Fruit fly (Drosophila melanogaster) whole organism, adult: Measurements from ENCODE around the gene CG14841.

Source experiments
- CG12768 ChIP-seq: fragments of 200-800 bp; sonication (Bioruptor generic); optimal IDR thresholded peaks from 2 replicates; lab custom pipeline; 2017; ENCODE audit warnings: missing biosample characterization, missing genetic modification characterization, mild to moderate bottlenecking, moderate library complexity, missing genetic modification reagents
- CG33017 ChIP-seq: fragments of 200-800 bp; sonication (Bioruptor generic); optimal IDR thresholded peaks from 2 replicates; lab custom pipeline; 2018; ENCODE audit warnings: missing biosample characterization, mild to moderate bottlenecking, missing genetic modification characterization, moderate library complexity
- CG7101 ChIP-seq: fragments of 200-800 bp; sonication (Bioruptor generic); optimal IDR thresholded peaks from 2 replicates; lab custom pipeline; 2018; ENCODE audit warnings: missing biosample characterization, mild to moderate bottlenecking, missing genetic modification characterization, moderate library complexity
- Clk ChIP-seq: fragments of 200-800 bp; sonication (Bioruptor generic); optimal IDR thresholded peaks from 2 replicates; lab custom pipeline; 2017; ENCODE audit warnings: missing biosample characterization, missing genetic modification characterization
- bab1 ChIP-seq: fragments of 200-800 bp; sonication (Bioruptor generic); optimal IDR thresholded peaks from 3 replicates; lab custom pipeline; 2019; ENCODE audit warnings: missing biosample characterization, mild to moderate bottlenecking, missing genetic modification characterization, moderate library complexity
- cnc ChIP-seq, 2 experiments: fragments of >200 bp; optimal IDR thresholded peaks; 2 replicates each; lab custom pipeline; 2017
- kay ChIP-seq: fragments of 200-800 bp; sonication (Bioruptor generic); peaks from one replicate; lab custom pipeline; 2016; ENCODE audit warnings: missing biosample characterization, missing genetic modification characterization, borderline replicate concordance
- ovo ChIP-seq: fragments of 200-800 bp; sonication (Bioruptor generic); optimal IDR thresholded peaks from 2 replicates; lab custom pipeline; 2016; ENCODE audit warnings: missing biosample characterization, missing genetic modification characterization
- pad ChIP-seq: fragments of 200-800 bp; sonication (Bioruptor generic); optimal IDR thresholded peaks from 3 replicates; lab custom pipeline; 2017; ENCODE audit warnings: missing biosample characterization, missing genetic modification characterization, mild to moderate bottlenecking, moderate library complexity, missing genetic modification reagents
- toe ChIP-seq: fragments of 200-800 bp; sonication (Bioruptor generic); optimal IDR thresholded peaks from 2 replicates; lab custom pipeline; 2016; ENCODE audit warnings: missing biosample characterization, missing genetic modification characterization

DNA sequence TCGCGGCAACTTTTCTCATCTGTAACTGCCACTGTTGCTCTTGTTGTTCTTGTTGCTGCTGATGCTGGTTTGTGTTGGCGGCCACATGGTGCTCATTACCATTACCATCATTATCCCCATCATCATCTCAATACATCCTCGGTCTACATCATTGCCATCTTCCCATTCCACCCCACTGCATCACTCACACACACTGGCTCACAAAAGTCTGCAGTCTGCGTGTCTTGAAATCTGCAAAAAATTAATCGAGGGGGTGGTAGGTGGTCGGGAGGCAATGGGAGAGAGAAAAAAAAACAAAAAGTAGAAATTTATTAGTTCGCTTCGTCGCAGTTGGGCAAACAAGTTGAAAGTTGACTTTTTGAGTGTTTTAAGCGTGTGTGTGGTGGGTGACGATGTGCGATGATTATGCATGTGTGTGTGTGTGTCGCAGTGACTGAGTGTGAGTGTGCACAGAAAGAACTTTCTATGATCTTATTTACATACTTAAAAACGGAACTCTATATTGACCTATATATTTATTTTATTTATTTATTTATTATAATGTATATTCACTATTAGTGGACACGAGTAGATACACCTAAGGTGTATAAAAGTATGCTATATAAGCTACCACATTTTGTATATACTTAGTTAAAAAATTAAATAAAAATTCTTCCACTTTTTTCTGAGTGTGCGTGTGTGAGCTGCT lies 17.2 kb upstream of the CG14841 start:
- TF ChIP-seq kay (no peak), Clk (no peak), CG12768 (GFP tag; lab: Kevin White, UChicago) (no peak), bab1 (GFP tag; lab: Kevin White, UChicago) (no peak), toe (no peak), pad (GFP tag; lab: Kevin White, UChicago) (no peak), CG7101 (tag; lab: Kevin White, UChicago) (no peak), ovo (GFP tag; lab: Kevin White, UChicago) (no peak), cnc (optimal IDR thresholded peaks at IDR 0.05; lab: Kevin White, UChicago) (no peak), CG33017 (tag; lab: Kevin White, UChicago) (no peak)
